Worm (Caenorhabditis elegans): Measurements from ENCODE around the gene rpl-11.1.

- TF ChIP-seq him-1 (tag; optimal IDR thresholded peaks at IDR 0.05) (no peak), dao-5 (tag; optimal IDR thresholded peaks at IDR 0.05) (no peak)
Observed at ce11 chrV:3557422-3557821, 28.4 kb downstream of the rpl-11.1 start, which contains the start of gene grl-31.
